Worm (Caenorhabditis elegans) whole organism, midembryonic: ENCODE measurements around the gene T28A11.2.

Experiments used
- T22C8.4 ChIP-seq: fragments of 200-800 bp; sonication (Bioruptor generic); IDR thresholded peaks from 2 replicates; pipeline ENCODE4 v1.3.6; 2022; ENCODE audit warnings: missing genetic modification characterization, missing compliant biosample characterization
- cog-1 ChIP-seq: sonication (generic microtip); optimal IDR thresholded peaks from 2 replicates; lab custom pipeline; 2016; ENCODE audit warnings: missing genetic modification characterization, missing compliant biosample characterization
- flt-1 ChIP-seq: fragments of 200-800 bp; sonication (Bioruptor generic); IDR thresholded peaks from 2 replicates; pipeline ENCODE4 v1.3.6; 2022; ENCODE audit warnings: missing genetic modification characterization, missing compliant biosample characterization
- klf-2 ChIP-seq: fragments of 200-800 bp; sonication (Bioruptor generic); conservative IDR thresholded peaks from 2 replicates; pipeline ENCODE4 v1.3.6; 2022; ENCODE audit warnings: missing genetic modification reagents, missing genetic modification characterization, missing compliant biosample characterization
- med-1 ChIP-seq: sonication (generic microtip); optimal IDR thresholded peaks from 2 replicates; lab custom pipeline; 2017; ENCODE audit warnings: missing genetic modification characterization, mild to moderate bottlenecking, missing compliant biosample characterization, antibody characterized with exemption, missing genetic modification reagents; ENCODE audit not compliant: insufficient read depth
- ref-1 ChIP-seq: fragments of 200-800 bp; sonication (Bioruptor generic); conservative IDR thresholded peaks from 2 replicates; pipeline ENCODE4 v1.3.6; 2022; ENCODE audit warnings: missing genetic modification reagents, missing genetic modification characterization, missing compliant biosample characterization
- tab-1 ChIP-seq: fragments of 200-800 bp; sonication (Bioruptor generic); IDR thresholded peaks from 2 replicates; pipeline ENCODE4 v1.3.6; 2022; ENCODE audit warnings: missing genetic modification characterization, missing compliant biosample characterization
- ztf-23 ChIP-seq: fragments of 200-800 bp; sonication (Bioruptor generic); IDR thresholded peaks from 2 replicates; pipeline ENCODE4 v1.3.6; 2022; ENCODE audit warnings: missing genetic modification reagents, missing genetic modification characterization, missing compliant biosample characterization
- ztf-29 ChIP-seq: fragments of 200-800 bp; sonication (Bioruptor generic); IDR thresholded peaks from 2 replicates; pipeline ENCODE4 v1.3.6; 2022; ENCODE audit warnings: missing genetic modification reagents, missing genetic modification characterization, missing compliant biosample characterization

Gene T28A11.2

DNA sequence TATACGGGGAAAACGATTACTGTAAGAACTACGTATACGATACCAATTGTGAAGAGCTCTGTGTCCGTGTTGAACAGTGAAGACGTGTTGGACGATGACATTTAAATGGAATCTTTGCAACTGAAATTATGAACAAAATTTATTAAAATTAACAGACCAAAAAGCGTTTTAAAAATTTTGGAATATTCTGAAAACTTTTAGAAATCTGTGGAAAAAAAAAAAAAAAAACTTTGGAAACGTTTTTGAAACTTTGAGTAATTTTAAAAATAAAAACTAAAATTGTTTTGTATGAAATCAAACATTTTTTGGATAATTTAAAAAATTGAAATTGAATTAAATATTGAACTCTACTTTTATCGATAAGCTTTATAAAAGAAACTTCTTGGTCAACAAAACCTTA, 24.1 kb upstream of the T28A11.2 start, which contains the start of gene srt-63:
Gene srt-63 (minus strand): TSS at position 101 of the 400 bp plus-strand sequence.
- TF ChIP-seq klf-2 (no peak), tab-1 (GFP tag; lab: Robert Waterston, UW) (no peak), T22C8.4 (no peak), ztf-29 (GFP tag; lab: Robert Waterston, UW) (no peak), flt-1 (no peak), cog-1 (tag; lab: Kevin White, UChicago) (no peak), med-1 (GFP tag; lab: Kevin White, UChicago) (no peak), ref-1 (GFP tag; lab: Robert Waterston, UW) (no peak), ztf-23 (no peak)

DNA sequence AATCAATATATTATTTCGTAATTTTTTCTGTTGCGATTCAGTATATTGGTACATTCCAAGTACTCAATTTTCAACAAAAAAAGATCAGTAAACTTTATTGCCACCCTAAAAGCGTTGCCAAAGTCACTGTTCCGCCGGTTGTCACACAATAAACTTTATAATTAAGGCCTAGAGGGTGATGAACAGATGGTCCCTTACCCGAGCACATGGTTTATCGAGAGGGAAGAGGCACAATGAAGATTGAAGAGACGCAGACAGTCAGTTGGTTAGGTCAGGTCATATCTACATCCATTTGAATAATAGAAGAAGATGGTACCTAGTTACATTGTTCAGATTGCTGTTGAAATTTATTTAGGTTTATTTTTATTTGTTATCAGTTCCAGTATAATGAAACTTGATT, 23.4 kb upstream of the T28A11.2 start:
- TF ChIP-seq med-1 (GFP tag; lab: Kevin White, UChicago) (no peak), ztf-23 (no peak), cog-1 (tag; lab: Kevin White, UChicago) (no peak), tab-1 (GFP tag; lab: Robert Waterston, UW) (no peak), flt-1 (no peak), ztf-29 (GFP tag; lab: Robert Waterston, UW) (no peak), T22C8.4 (no peak), klf-2 (no peak), ref-1 (GFP tag; lab: Robert Waterston, UW) (no peak)

DNA sequence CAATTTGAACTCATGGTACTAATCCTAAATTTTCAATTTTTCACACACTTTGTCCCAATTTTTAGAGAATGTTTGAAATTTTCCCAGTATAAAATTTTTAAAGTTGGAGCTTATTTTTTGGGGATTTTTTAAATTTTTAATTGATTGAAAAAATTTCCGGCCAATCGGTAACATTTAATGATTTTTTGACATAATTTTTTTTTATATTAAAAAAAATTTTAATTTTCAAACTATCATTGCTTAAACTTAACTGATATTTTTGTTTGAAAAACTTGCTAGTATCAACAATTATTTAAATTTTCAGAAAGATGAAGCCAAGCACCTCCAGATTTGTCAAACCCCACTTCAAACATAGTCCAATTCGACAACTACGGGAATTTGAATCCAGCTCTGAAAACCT, 22.9 kb upstream of the T28A11.2 start, which contains the start of gene T28A11.22:
Gene T28A11.22 (plus strand): TSS at position 301 of the 400 bp plus-strand sequence.
- no peak for TF ChIP-seq tab-1 (GFP tag; lab: Robert Waterston, UW)

DNA sequence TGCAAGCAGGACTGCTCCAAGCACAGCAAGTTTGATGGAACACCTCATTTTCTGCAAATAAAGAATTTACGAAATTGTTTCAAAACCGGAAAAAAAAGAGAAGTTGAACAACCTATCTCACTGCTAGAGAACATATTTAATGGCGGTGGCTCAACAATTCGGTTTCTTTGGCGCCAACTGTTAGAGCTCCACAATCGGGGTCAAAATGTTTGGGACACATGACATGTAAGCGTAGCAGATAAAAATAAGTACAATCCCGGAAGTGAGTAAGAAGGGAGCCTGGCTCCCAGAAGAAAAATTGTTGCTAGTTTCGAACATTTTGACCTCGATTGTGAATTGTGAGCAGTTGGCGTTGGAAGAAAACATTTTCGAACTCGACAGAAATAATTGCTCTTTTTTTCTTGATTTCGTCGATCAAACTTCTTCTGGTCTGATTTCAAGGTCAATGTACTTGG, 21.0 kb upstream of the T28A11.2 start, which contains the start of gene T28A11.16:
Gene T28A11.16 (minus strand): TSS at position 51 of the 455 bp plus-strand sequence.
- TF ChIP-seq tab-1 (GFP tag; lab: Robert Waterston, UW) (no peak), med-1 (GFP tag; lab: Kevin White, UChicago) (no peak), ztf-23 (no peak), ztf-29 (GFP tag; lab: Robert Waterston, UW) (no peak), flt-1 (no peak), klf-2 (no peak), cog-1 (tag; lab: Kevin White, UChicago) (no peak), T22C8.4 (no peak), ref-1 (GFP tag; lab: Robert Waterston, UW) (no peak)

DNA sequence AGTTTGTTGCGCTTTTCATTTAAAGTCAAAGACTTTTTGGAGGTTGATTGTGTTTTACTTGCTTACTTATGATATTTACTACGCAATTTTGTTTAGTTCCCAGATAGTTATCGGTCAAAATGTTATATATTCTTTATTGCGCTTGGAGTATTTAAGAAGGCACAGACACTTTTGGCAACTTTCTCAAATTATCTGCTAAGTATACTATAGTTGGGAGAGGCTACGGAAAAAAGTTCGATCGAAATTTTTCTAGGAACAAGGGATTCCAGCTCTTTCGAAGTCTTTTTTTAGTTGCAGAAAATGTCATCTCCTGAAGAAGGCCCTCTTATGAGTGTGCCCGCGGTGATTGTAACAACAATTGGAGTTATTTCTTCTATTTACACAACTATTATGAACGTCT, 20.1 kb upstream of the T28A11.2 start, which contains the start of gene srbc-5:
Gene srbc-5 (plus strand): TSS at position 301 of the 400 bp plus-strand sequence.
- TF ChIP-seq cog-1 (tag; lab: Kevin White, UChicago) (no peak), ztf-23 (no peak), T22C8.4 (no peak), ztf-29 (GFP tag; lab: Robert Waterston, UW) (no peak), flt-1 (no peak), tab-1 (GFP tag; lab: Robert Waterston, UW) (no peak), klf-2 (no peak), ref-1 (GFP tag; lab: Robert Waterston, UW) (no peak), med-1 (GFP tag; lab: Kevin White, UChicago) (no peak)

DNA sequence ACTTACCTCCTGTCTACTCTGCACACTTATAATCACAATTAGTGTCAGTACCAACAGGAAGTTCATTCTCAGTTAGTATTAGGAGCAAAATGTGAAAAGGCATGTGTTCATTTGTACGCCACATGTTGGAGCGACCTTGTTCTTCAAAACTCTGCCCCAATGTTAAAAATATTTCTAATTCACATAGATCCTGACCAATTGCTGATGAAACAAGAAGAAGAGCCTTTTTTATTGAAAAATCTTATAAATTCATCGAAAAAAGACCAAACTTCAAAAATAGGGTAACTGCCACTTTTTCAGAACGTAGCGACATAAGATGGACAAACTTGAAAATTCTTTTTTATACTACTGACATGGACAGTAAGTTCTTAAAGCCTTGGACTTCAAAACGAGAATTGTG, 14.0 kb upstream of the T28A11.2 start, which contains the start of gene T28A11.17:
Gene T28A11.17 (minus strand): TSS at position 101 of the 400 bp plus-strand sequence.
- TF ChIP-seq flt-1 (no peak), med-1 (GFP tag; lab: Kevin White, UChicago) (no peak), klf-2 (no peak), ref-1 (GFP tag; lab: Robert Waterston, UW) (no peak), T22C8.4 (no peak), ztf-23 (no peak), ztf-29 (GFP tag; lab: Robert Waterston, UW) (no peak), tab-1 (GFP tag; lab: Robert Waterston, UW) (no peak), cog-1 (tag; lab: Kevin White, UChicago) (no peak)

DNA sequence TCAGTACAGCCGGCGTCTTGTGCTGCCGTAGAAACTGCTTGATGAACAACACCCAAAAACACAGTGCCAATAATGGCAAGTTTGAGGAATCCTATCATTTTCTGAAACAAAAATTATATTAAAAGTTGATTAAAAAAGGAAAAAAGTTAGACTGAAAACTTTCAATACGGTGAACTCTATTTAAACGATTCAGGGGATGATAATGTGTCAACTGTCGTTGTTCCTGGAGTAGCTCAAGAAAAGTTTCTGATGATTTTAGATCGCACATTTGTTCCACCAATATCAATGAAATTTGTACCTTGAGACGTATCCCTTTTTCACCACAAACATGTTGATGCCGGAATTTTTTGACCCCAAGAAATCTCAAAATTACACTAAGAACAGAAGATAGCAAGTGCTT, 12.2 kb upstream of the T28A11.2 start, which contains the start of gene T28A11.18:
Gene T28A11.18 (minus strand): TSS at position 101 of the 400 bp plus-strand sequence.
- TF ChIP-seq T22C8.4, result no peak
- TF ChIP-seq ztf-23, result no peak
- no peak for TF ChIP-seq klf-2
- TF ChIP-seq ztf-29 (GFP tag; lab: Robert Waterston, UW), result no peak
- TF ChIP-seq med-1 (GFP tag; lab: Kevin White, UChicago), result no peak
- no peak for TF ChIP-seq tab-1 (GFP tag; lab: Robert Waterston, UW)
- no peak for TF ChIP-seq cog-1 (tag; lab: Kevin White, UChicago)
- TF ChIP-seq flt-1, result no peak
- no peak for TF ChIP-seq ref-1 (GFP tag; lab: Robert Waterston, UW)

DNA sequence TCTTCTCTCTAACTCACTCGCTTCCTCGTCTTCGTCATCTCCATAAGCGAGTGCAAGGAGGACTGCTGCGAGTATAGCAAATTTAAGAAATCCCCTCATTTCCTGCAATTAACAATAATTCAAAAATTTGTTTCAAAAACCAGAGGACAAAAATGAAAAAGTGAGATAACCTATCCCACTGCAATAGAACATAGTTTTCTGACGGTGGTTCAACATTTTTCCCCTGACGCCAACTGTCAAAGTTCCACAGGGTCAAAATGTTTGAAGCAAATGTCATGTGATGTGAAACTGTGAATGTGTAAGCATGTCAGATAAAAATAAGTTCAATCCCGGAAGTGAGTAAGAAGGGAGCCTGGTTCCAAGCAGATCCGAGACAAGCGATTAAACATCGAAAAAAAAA, 10.8 kb upstream of the T28A11.2 start, which contains the start of gene T28A11.19:
Gene T28A11.19 (minus strand): TSS at position 108 of the 400 bp plus-strand sequence.
- TF ChIP-seq med-1 (GFP tag; lab: Kevin White, UChicago) (no peak), flt-1 (no peak), cog-1 (tag; lab: Kevin White, UChicago) (no peak), tab-1 (GFP tag; lab: Robert Waterston, UW) (no peak), ztf-23 (no peak), ref-1 (GFP tag; lab: Robert Waterston, UW) (no peak), ztf-29 (GFP tag; lab: Robert Waterston, UW) (no peak), klf-2 (no peak), T22C8.4 (no peak)

DNA sequence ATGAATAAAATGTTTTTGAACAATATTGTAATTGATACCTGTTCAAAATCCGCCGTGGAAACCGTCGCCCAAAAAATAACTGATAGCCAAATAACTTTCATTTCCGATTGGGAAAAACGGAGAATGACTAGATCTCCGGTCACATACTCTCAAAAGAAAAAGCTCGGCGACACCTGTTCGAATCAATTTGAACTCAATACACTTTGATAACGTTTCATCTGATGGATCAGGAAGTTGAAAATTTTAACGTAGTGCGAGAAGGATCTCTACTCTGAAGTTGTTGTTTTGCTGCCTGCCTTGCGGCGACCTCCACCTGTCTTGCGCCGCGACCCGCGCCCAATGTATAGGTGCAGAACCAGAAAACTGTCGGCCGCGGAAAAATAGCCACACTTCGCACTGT, 7.0 kb upstream of the T28A11.2 start, which contains the start of gene T28A11.20:
Gene T28A11.20 (minus strand): TSS at position 101 of the 400 bp plus-strand sequence.
- TF ChIP-seq klf-2 (no peak), cog-1 (tag; lab: Kevin White, UChicago) (no peak), ztf-29 (GFP tag; lab: Robert Waterston, UW) (no peak), med-1 (GFP tag; lab: Kevin White, UChicago) (no peak), ztf-23 (no peak)

DNA sequence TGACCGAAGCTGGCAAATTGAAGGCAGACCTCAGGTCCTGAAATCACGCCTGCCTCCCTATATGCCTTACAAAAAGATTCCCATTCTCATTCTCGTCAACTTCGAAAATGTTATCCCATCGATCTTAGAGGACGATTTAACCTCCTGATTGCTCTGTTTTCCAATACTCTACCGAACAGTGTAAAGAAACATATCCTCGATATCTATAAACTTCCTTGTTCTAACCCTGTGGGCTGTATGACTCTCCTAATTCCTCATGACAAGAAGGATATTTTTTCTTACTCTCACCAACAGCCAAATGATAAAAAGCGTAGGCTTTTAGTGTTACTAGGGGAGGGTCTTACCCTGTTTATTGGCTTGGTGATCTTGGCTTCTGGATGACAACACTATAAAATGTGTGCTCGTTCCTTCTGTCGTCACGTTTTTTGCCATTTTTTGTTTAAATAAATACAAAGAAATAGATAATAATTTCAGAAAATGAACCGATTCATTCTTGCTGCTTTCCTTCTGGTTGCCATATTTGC, 6.5 kb upstream of the T28A11.2 start, which contains the start of gene T28A11.4:
Gene T28A11.4 (plus strand): TSS at position 474 of the 524 bp plus-strand sequence.
- TF ChIP-seq cog-1 (tag; lab: Kevin White, UChicago) (no peak), ref-1 (GFP tag; lab: Robert Waterston, UW) (no peak), T22C8.4 (no peak), med-1 (GFP tag; lab: Kevin White, UChicago) (no peak), ztf-29 (GFP tag; lab: Robert Waterston, UW) (no peak), tab-1 (GFP tag; lab: Robert Waterston, UW) (no peak), klf-2 (no peak), ztf-23 (no peak), flt-1 (no peak)
